Worm (Caenorhabditis elegans) whole organism, L4 larva: ENCODE results near the gene F28H6.6.

Experiments
- ceh-82 ChIP-seq: sonication (generic microtip); optimal IDR thresholded peaks from 2 replicates; lab custom pipeline; 2017; ENCODE audit warnings: missing biosample characterization, missing genetic modification characterization
- fkh-10 ChIP-seq: fragments of 150-350 bp; optimal IDR thresholded peaks from 2 replicates; lab custom pipeline; 2014; ENCODE audit warnings: missing biosample characterization, missing genetic modification reagents, missing genetic modification characterization
- hif-1 ChIP-seq, 2 experiments: sonication (generic microtip); optimal IDR thresholded peaks; 2 replicates each; lab custom pipeline; 2016 to 2017; ENCODE audit warnings: missing compliant biosample characterization in 2 of 2, missing genetic modification characterization in 2 of 2, missing genetic modification reagents in 2 of 2, missing genotype in 2 of 2, mild to moderate bottlenecking in 1 of 2
- hmg-1.1 ChIP-seq: fragments of 200-800 bp; sonication (Bioruptor generic); IDR thresholded peaks from 2 replicates; pipeline ENCODE4 v1.3.6; 2022; ENCODE audit warnings: missing genetic modification reagents, missing genetic modification characterization, missing compliant biosample characterization
- nhr-28 ChIP-seq: fragments of 150-350 bp; optimal IDR thresholded peaks from 2 replicates; lab custom pipeline; 2014; ENCODE audit warnings: missing biosample characterization, missing genetic modification characterization
- unc-39 ChIP-seq: sonication (generic microtip); optimal IDR thresholded peaks from 2 replicates; lab custom pipeline; 2017; ENCODE audit warnings: missing biosample characterization, missing genetic modification characterization
- unc-62 ChIP-seq, 3 experiments: fragments of 150-350 bp in 1 of 3; sonication (generic microtip); optimal IDR thresholded peaks in 2 of 3; peaks in 1 of 3; 1 replicate in 1 of 3; 2 replicates in 2 of 3; lab custom pipeline; 2014 to 2017; ENCODE audit warnings: missing biosample characterization in 3 of 3, missing genetic modification characterization in 3 of 3, missing genetic modification reagents in 3 of 3, missing genotype in 1 of 3
- zfp-2 ChIP-seq: sonication (generic microtip); optimal IDR thresholded peaks from 2 replicates; lab custom pipeline; 2016; ENCODE audit warnings: mild to moderate bottlenecking, missing genetic modification characterization, missing compliant biosample characterization
- zip-11 ChIP-seq: fragments of 200-800 bp; sonication (Bioruptor generic); IDR thresholded peaks from 2 replicates; pipeline ENCODE4 v1.3.6; 2022; ENCODE audit warnings: missing genetic modification characterization, missing compliant biosample characterization

ce11 chrX:14127291-14127922 is 1.7 kb upstream of the F28H6.6 start, which contains the start of gene F28H6.4:
- no peak for TF ChIP-seq hmg-1.1
- TF ChIP-seq ceh-82, result no peak
- no peak for TF ChIP-seq hif-1 (tag; optimal IDR thresholded peaks at IDR 0.05; lab: Kevin White, UChicago)
- no peak for TF ChIP-seq nhr-28 (tag; lab: Kevin White, UChicago)
- TF ChIP-seq zip-11 (GFP tag; lab: Robert Waterston, UW), result no peak
- no peak for TF ChIP-seq unc-62 (GFP tag; optimal IDR thresholded peaks at IDR 0.05 in 1 of 2; lab: Kevin White, UChicago)
- TF ChIP-seq unc-62 (tag; optimal IDR thresholded peaks at IDR 0.05; lab: Kevin White, UChicago), result no peak
- TF ChIP-seq fkh-10 (GFP tag; lab: Kevin White, UChicago), result no peak
- TF ChIP-seq unc-39, result no peak
- no peak for TF ChIP-seq zfp-2
